Fruit fly (Drosophila melanogaster): ENCODE data around the gene CG43679.

dm6 chr3L:15084288-15084687 lies 33.1 kb upstream of the CG43679 start:
- TF ChIP-seq CG8478 (optimal IDR thresholded peaks at IDR 0.05): no peak
- no peak for TF ChIP-seq psq (optimal IDR thresholded peaks at IDR 0.05)
